Fruit fly (Drosophila melanogaster): ENCODE measurements around the gene scf.

Gene scf

DNA sequence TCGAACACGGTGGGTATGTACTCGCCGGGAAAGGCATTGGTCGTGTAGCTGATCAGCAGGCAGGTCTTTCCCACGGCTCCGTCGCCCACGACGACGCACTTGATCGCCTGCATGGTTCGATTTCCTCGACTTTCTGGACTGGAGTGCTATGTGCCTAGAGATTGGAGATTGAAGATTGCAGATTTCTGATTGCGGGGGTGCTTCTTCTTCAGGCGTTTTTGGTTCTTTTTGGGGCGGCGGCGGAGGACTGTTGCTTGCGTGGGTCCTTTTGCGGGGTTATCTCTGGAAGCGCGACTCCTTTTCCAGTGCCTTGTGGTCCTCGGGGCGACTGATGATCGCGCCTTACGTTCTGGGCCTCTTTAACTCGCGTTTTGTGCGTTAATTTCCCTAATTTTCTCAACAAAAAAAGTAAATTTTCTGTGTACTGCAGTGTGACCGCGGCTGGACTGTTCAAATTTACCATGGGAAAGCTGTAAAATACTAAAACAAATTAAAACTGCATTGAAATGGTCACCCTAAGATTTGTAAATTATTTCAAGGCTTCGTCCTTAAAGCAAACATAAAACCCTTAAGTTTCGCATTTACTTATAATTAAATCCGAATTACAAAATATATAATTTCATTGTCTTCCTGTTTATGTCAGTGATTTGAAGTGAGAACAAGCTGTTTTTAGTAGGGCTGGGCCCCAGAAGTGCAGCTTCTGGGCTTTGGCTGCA lies 3.9 kb downstream of the scf start, which contains the start of the genes Rac1 and Acat2:
Gene Rac1 (minus strand): TSS at position 450 of the 716 bp plus-strand sequence.
Gene Acat2 (plus strand): TSS at position 711 of the 716 bp plus-strand sequence.
- TF ChIP-seq Drgx (GFP tag; IDR thresholded peaks at IDR 0.05) (no peak), lilli (GFP tag; optimal IDR thresholded peaks at IDR 0.05) (peak; percentile 11), CG10959 (GFP tag; IDR thresholded peaks at IDR 0.05) (no peak), CG12104 (GFP tag; optimal IDR thresholded peaks at IDR 0.05) (no peak), CG7357 (GFP tag; IDR thresholded peaks at IDR 0.05) (peak; percentile 94), Fer3 (tag; optimal IDR thresholded peaks at IDR 0.05) (no peak), CG7963 (GFP tag; IDR thresholded peaks at IDR 0.05; ENCODE audit: partially characterized antibody) (no peak), bigmax (GFP tag; optimal IDR thresholded peaks at IDR 0.05) (no peak), dpn (GFP tag; optimal IDR thresholded peaks at IDR 0.05) (peak in 1 of 2 experiments; percentile 11), Ssrp (tag; optimal IDR thresholded peaks at IDR 0.05) (no peak), CG12659 (GFP tag; optimal IDR thresholded peaks at IDR 0.05) (peak; percentile 72), cas (GFP tag; IDR thresholded peaks at IDR 0.05) (no peak), lbe (GFP tag; optimal IDR thresholded peaks at IDR 0.05) (no peak), CG13123 (GFP tag; optimal IDR thresholded peaks at IDR 0.05) (peak; percentile 5), al (GFP tag; IDR thresholded peaks at IDR 0.05) (no peak), GATAe (GFP tag; conservative IDR thresholded peaks at IDR 0.05) (no peak), CG2889 (GFP tag; IDR thresholded peaks at IDR 0.05) (no peak), CG1233 (GFP tag; optimal IDR thresholded peaks at IDR 0.05) (no peak), CG1603 (tag; optimal IDR thresholded peaks at IDR 0.05) (peak; percentile 40), CG15601 (tag; optimal IDR thresholded peaks at IDR 0.05) (peak; percentile 17), ac (GFP tag; optimal IDR thresholded peaks at IDR 0.05) (no peak), hkb (optimal IDR thresholded peaks at IDR 0.05) (peak; percentile 93), hkb (GFP tag; IDR thresholded peaks at IDR 0.05) (no peak), oc (tag; optimal IDR thresholded peaks at IDR 0.05) (no peak), CG3726 (GFP tag; IDR thresholded peaks at IDR 0.05) (no peak), CG1832 (GFP tag; optimal IDR thresholded peaks at IDR 0.05) (no peak), org-1 (GFP tag; optimal IDR thresholded peaks at IDR 0.05) (no peak), Hmx (GFP tag; optimal IDR thresholded peaks at IDR 0.05) (no peak), toy (GFP tag; IDR thresholded peaks at IDR 0.05) (no peak), CG10321 (GFP tag; IDR thresholded peaks at IDR 0.05) (no peak), CG7556 (GFP tag; optimal IDR thresholded peaks at IDR 0.05) (no peak), Doc2 (GFP tag; IDR thresholded peaks at IDR 0.05) (no peak), CG11398 (GFP tag; optimal IDR thresholded peaks at IDR 0.05) (no peak), lmd (GFP tag; IDR thresholded peaks at IDR 0.05) (no peak), CG16815 (GFP tag; optimal IDR thresholded peaks at IDR 0.05) (no peak), CG1024 (GFP tag; IDR thresholded peaks at IDR 0.05) (no peak), nerfin-1 (tag; optimal IDR thresholded peaks at IDR 0.05) (no peak), Atf3 (GFP tag; optimal IDR thresholded peaks at IDR 0.05) (no peak), CG10147 (GFP tag; optimal IDR thresholded peaks at IDR 0.05) (no peak), eyg (GFP tag; optimal IDR thresholded peaks at IDR 0.05) (no peak), CG4360 (GFP tag; IDR thresholded peaks at IDR 0.05) (no peak), CG17912 (GFP tag; optimal IDR thresholded peaks at IDR 0.05) (no peak), ATbp (GFP tag; optimal IDR thresholded peaks at IDR 0.05) (no peak), gt (GFP tag; IDR thresholded peaks at IDR 0.05) (no peak), Oaz (GFP tag; IDR thresholded peaks at IDR 0.05) (no peak), CG3163 (GFP tag; optimal IDR thresholded peaks at IDR 0.05) (no peak), ttk (GFP tag; IDR thresholded peaks at IDR 0.05) (no peak), sug (tag; optimal IDR thresholded peaks at IDR 0.05) (peak; percentile 37), CG2116 (GFP tag; optimal IDR thresholded peaks at IDR 0.05) (peak; percentile 32), CG18011 (GFP tag; optimal IDR thresholded peaks at IDR 0.05) (no peak), pita (GFP tag; optimal IDR thresholded peaks at IDR 0.05) (no peak)
